Fruit fly (Drosophila melanogaster) whole organism, wandering third instar larva: Measurements from ENCODE around the gene CG7275.

ENCODE experiments used
- Abd-B ChIP-seq: fragments of >200 bp; optimal IDR thresholded peaks from 2 replicates; lab custom pipeline; 2017; ENCODE audit warnings: missing biosample characterization, missing genetic modification characterization
- CG9705 ChIP-seq: fragments of 200-800 bp; sonication (Bioruptor generic); optimal IDR thresholded peaks from 2 replicates; lab custom pipeline; 2018; ENCODE audit warnings: missing biosample characterization, mild to moderate bottlenecking, missing genetic modification characterization
- CrebA ChIP-seq: fragments of 200-800 bp; sonication (Bioruptor generic); optimal IDR thresholded peaks from 2 replicates; lab custom pipeline; 2016; ENCODE audit warnings: missing biosample characterization, mild to moderate bottlenecking, missing genetic modification characterization, borderline replicate concordance
- Dif ChIP-seq: fragments of 200-275, 200-300 bp; sonication (Bioruptor generic); optimal IDR thresholded peaks from 2 replicates; lab custom pipeline; 2018; ENCODE audit warnings: missing biosample characterization, missing genetic modification characterization; ENCODE audit not compliant: partially characterized antibody
- HLH106 ChIP-seq: fragments of 200-800 bp; optimal IDR thresholded peaks from 3 replicates; lab custom pipeline; 2019; ENCODE audit warnings: missing biosample characterization, mild to moderate bottlenecking, missing genetic modification characterization, moderate library complexity
- Hnf4 ChIP-seq: fragments of 200-800 bp; sonication (Bioruptor generic); optimal IDR thresholded peaks from 2 replicates; lab custom pipeline; 2016; ENCODE audit warnings: missing biosample characterization, mild to moderate bottlenecking, missing genetic modification characterization
- Jra ChIP-seq: sonication (Bioruptor generic); optimal IDR thresholded peaks from 2 replicates; lab custom pipeline; 2016; ENCODE audit warnings: missing biosample characterization, missing genetic modification characterization
- Myc ChIP-seq: fragments of >200 bp; optimal IDR thresholded peaks from 2 replicates; lab custom pipeline; 2017
- N ChIP-seq: fragments of >200 bp; optimal IDR thresholded peaks from 2 replicates; lab custom pipeline; 2018; ENCODE audit warnings: missing biosample characterization, missing external identifiers, missing genetic modification characterization
- OdsH ChIP-seq: fragments of 200-800 bp; sonication (Bioruptor generic); optimal IDR thresholded peaks from 2 replicates; lab custom pipeline; 2016; ENCODE audit warnings: missing biosample characterization, mild to moderate bottlenecking, missing genetic modification characterization
- Rel ChIP-seq, 2 experiments: fragments of 200-800 bp; sonication (Bioruptor generic) in 1 of 2; optimal IDR thresholded peaks; 2 replicates in 1 of 2; 3 replicates in 1 of 2; lab custom pipeline; 2016 to 2019; ENCODE audit warnings: mild to moderate bottlenecking in 2 of 2, missing biosample characterization in 2 of 2, missing genetic modification characterization in 2 of 2, moderate library complexity in 1 of 2
- Sp1 ChIP-seq: fragments of 200-800 bp; sonication (Bioruptor generic); optimal IDR thresholded peaks from 3 replicates; lab custom pipeline; 2019; ENCODE audit warnings: missing biosample characterization, mild to moderate bottlenecking, missing genetic modification characterization, moderate library complexity
- Vsx2 ChIP-seq: fragments of 200-300, 225-300 bp; sonication (Bioruptor generic); optimal IDR thresholded peaks from 2 replicates; lab custom pipeline; 2018; ENCODE audit warnings: missing biosample characterization, missing genetic modification characterization; ENCODE audit not compliant: partially characterized antibody
- br ChIP-seq: fragments of 200-800 bp; sonication (Bioruptor generic); optimal IDR thresholded peaks from 2 replicates; lab custom pipeline; 2016; ENCODE audit warnings: missing biosample characterization, missing genetic modification characterization
- brk ChIP-seq: fragments of 200-800 bp; sonication (Bioruptor generic); optimal IDR thresholded peaks from 2 replicates; lab custom pipeline; 2016; ENCODE audit warnings: missing biosample characterization, mild to moderate bottlenecking, missing genetic modification characterization
- dl ChIP-seq, 2 experiments: fragments of 175-275, 200-275 bp in 1 of 2; fragments of 200-275 bp in 1 of 2; sonication (Bioruptor generic); optimal IDR thresholded peaks; lab custom pipeline; 2018; ENCODE audit warnings: mild to moderate bottlenecking in 2 of 2, missing biosample characterization in 2 of 2, missing genetic modification characterization in 2 of 2, moderate library complexity in 2 of 2; ENCODE audit not compliant: partially characterized antibody in 2 of 2, insufficient read depth in 1 of 2
- dsf ChIP-seq: sonication (Bioruptor generic); optimal IDR thresholded peaks from 2 replicates; lab custom pipeline; 2016; ENCODE audit warnings: missing biosample characterization, missing genetic modification characterization, borderline replicate concordance
- ey ChIP-seq: fragments of 200-800 bp; sonication (Bioruptor generic); optimal IDR thresholded peaks from 2 replicates; lab custom pipeline; 2016; ENCODE audit warnings: missing biosample characterization, missing genetic modification characterization
- foxo ChIP-seq, 2 experiments: fragments of 200-800 bp; sonication (Bioruptor generic); optimal IDR thresholded peaks; 2 replicates in 1 of 2; 3 replicates in 1 of 2; lab custom pipeline; 2016 to 2017; ENCODE audit warnings: missing biosample characterization in 2 of 2, missing genetic modification characterization in 2 of 2
- h ChIP-seq: fragments of 200-800 bp; sonication (Bioruptor generic); optimal IDR thresholded peaks from 3 replicates; lab custom pipeline; 2016; ENCODE audit warnings: missing biosample characterization, mild to moderate bottlenecking, missing genetic modification characterization
- jim ChIP-seq: fragments of 175-275, 200-325 bp; sonication (Bioruptor generic); optimal IDR thresholded peaks from 2 replicates; lab custom pipeline; 2016; ENCODE audit warnings: missing biosample characterization, mild to moderate bottlenecking, missing genetic modification characterization
- lola ChIP-seq: fragments of >200 bp; optimal IDR thresholded peaks from 2 replicates; lab custom pipeline; 2017; ENCODE audit warnings: missing biosample characterization, missing genetic modification characterization
- pan ChIP-seq: fragments of >200 bp; optimal IDR thresholded peaks from 2 replicates; lab custom pipeline; 2017
- psq ChIP-seq: fragments of 200-800 bp; sonication (Bioruptor generic); optimal IDR thresholded peaks from 3 replicates; lab custom pipeline; 2017; ENCODE audit warnings: missing biosample characterization, mild to moderate bottlenecking, missing genetic modification characterization, moderate library complexity
- rgr ChIP-seq: fragments of 200-800 bp; sonication (Bioruptor generic); optimal IDR thresholded peaks from 3 replicates; lab custom pipeline; 2016; ENCODE audit warnings: missing biosample characterization, mild to moderate bottlenecking, missing genetic modification characterization
- sage ChIP-seq: fragments of 200-800 bp; sonication (Bioruptor generic); optimal IDR thresholded peaks from 2 replicates; lab custom pipeline; 2016; ENCODE audit warnings: missing biosample characterization, mild to moderate bottlenecking, missing genetic modification characterization
- sv ChIP-seq: fragments of 200-800 bp; sonication (Bioruptor generic); optimal IDR thresholded peaks from 3 replicates; lab custom pipeline; 2016; ENCODE audit warnings: missing biosample characterization, missing genetic modification characterization
- tai ChIP-seq: sonication (Bioruptor generic); optimal IDR thresholded peaks from 2 replicates; lab custom pipeline; 2016; ENCODE audit warnings: missing biosample characterization, missing genetic modification characterization
- usp ChIP-seq: fragments of >200 bp; optimal IDR thresholded peaks from 2 replicates; lab custom pipeline; 2017; ENCODE audit warnings: missing biosample characterization, missing genetic modification characterization

Gene CG7275

dm6 chr3L:15510787-15511186 lies 12.0 kb downstream of the CG7275 start, which contains the start of gene MsrA:
TSS of gene MsrA (plus strand) at chr3L:15511052.
- TF ChIP-seq N (GFP tag; lab: Kevin White, UChicago) (no peak), Dif (GFP tag; lab: Kevin White, UChicago) (peak; percentile 81), br (no peak), CrebA (GFP tag; lab: Kevin White, UChicago) (no peak), rgr (GFP tag; lab: Kevin White, UChicago) (peak; percentile 9), sv (GFP tag; lab: Kevin White, UChicago) (no peak), OdsH (GFP tag; lab: Kevin White, UChicago) (peak; percentile 16), HLH106 (tag; lab: Kevin White, UChicago) (no peak), Sp1 (GFP tag; lab: Kevin White, UChicago) (peak; percentile 25), psq (GFP tag; lab: Kevin White, UChicago) (no peak), h (GFP tag; lab: Kevin White, UChicago) (peak; percentile 28), lola (GFP tag; lab: Kevin White, UChicago) (no peak), tai (no peak), sage (GFP tag; lab: Kevin White, UChicago) (no peak), Jra (no peak), dl (GFP tag; optimal IDR thresholded peaks at IDR 0.05; lab: Kevin White, UChicago; ENCODE audit: insufficient read depth in 1 of 2, partially characterized antibody in 2 of 2) (peak; percentile 74 to 84), Hnf4 (GFP tag; lab: Kevin White, UChicago) (no peak), Abd-B (no peak), ey (no peak)

- TF ChIP-seq Dif (GFP tag; lab: Kevin White, UChicago) (peak; percentile 57), h (GFP tag; lab: Kevin White, UChicago) (no peak), sage (GFP tag; lab: Kevin White, UChicago) (peak; percentile 18), dl (GFP tag; optimal IDR thresholded peaks at IDR 0.05; lab: Kevin White, UChicago; ENCODE audit: insufficient read depth in 1 of 2, partially characterized antibody in 2 of 2) (peak; percentile 44 to 66), rgr (GFP tag; lab: Kevin White, UChicago) (peak; percentile 11), Rel (GFP tag; optimal IDR thresholded peaks at IDR 0.05; lab: Kevin White, UChicago) (no peak), Rel (tag; optimal IDR thresholded peaks at IDR 0.05; lab: Kevin White, UChicago) (peak; percentile 2), brk (GFP tag; lab: Kevin White, UChicago) (peak; percentile 49), lola (GFP tag; lab: Kevin White, UChicago) (no peak)
- TF ChIP-seq, all 38 proteins: peak for 6
These were observed 13.0 kb downstream of the CG7275 start for dm6 chr3L:15511688-15512250.

- no peak for TF ChIP-seq rgr (GFP tag; lab: Kevin White, UChicago)
- TF ChIP-seq sage (GFP tag; lab: Kevin White, UChicago) = no peak
- TF ChIP-seq CG9705 = no peak
- no peak for TF ChIP-seq Vsx2 (GFP tag; lab: Kevin White, UChicago)
- no peak for TF ChIP-seq ey
- no peak for TF ChIP-seq Sp1 (GFP tag; lab: Kevin White, UChicago)
- no peak for TF ChIP-seq Rel (GFP tag; optimal IDR thresholded peaks at IDR 0.05; lab: Kevin White, UChicago)
- no peak for TF ChIP-seq Rel (tag; optimal IDR thresholded peaks at IDR 0.05; lab: Kevin White, UChicago)
- TF ChIP-seq foxo (GFP tag; optimal IDR thresholded peaks at IDR 0.05; lab: Kevin White, UChicago) = no peak
- no peak for TF ChIP-seq Myc (lab: Kevin White, UChicago)
- TF ChIP-seq, all 38 proteins: peak for 0
These were observed 14.5 kb downstream of the CG7275 start for dm6 chr3L:15513264-15513663.

dm6 chr3L:15513726-15514125 lies 15.0 kb downstream of the CG7275 start:
- TF ChIP-seq OdsH (GFP tag; lab: Kevin White, UChicago) (no peak), jim (no peak), psq (GFP tag; lab: Kevin White, UChicago) (no peak), HLH106 (tag; lab: Kevin White, UChicago) (no peak), lola (GFP tag; lab: Kevin White, UChicago) (no peak), usp (GFP tag; lab: Kevin White, UChicago) (no peak), Jra (no peak), foxo (GFP tag; optimal IDR thresholded peaks at IDR 0.05; lab: Kevin White, UChicago) (no peak), pan (lab: Kevin White, UChicago) (no peak), sv (GFP tag; lab: Kevin White, UChicago) (no peak), dsf (no peak), Myc (lab: Kevin White, UChicago) (no peak), Rel (GFP tag; optimal IDR thresholded peaks at IDR 0.05; lab: Kevin White, UChicago) (no peak), Rel (tag; optimal IDR thresholded peaks at IDR 0.05; lab: Kevin White, UChicago) (no peak)
